Worm (Caenorhabditis elegans): Measurements from ENCODE around the gene F29B9.8.

Gene F29B9.8

ce11 chrIV:4674322-4674721 is 26.8 kb downstream of the F29B9.8 start:
- TF ChIP-seq nhr-10 (tag; optimal IDR thresholded peaks at IDR 0.05) (no peak), nhr-237 (tag; optimal IDR thresholded peaks at IDR 0.05) (no peak), mes-2 (tag; optimal IDR thresholded peaks at IDR 0.05; ENCODE audit: poor library complexity, severe bottlenecking) (no peak), F10B5.3 (tag; optimal IDR thresholded peaks at IDR 0.05) (no peak), ces-1 (GFP tag; optimal IDR thresholded peaks at IDR 0.05) (no peak), tag-97 (GFP tag; IDR thresholded peaks at IDR 0.05) (no peak), php-3 (GFP tag; IDR thresholded peaks at IDR 0.05) (no peak), dmd-9 (GFP tag; IDR thresholded peaks at IDR 0.05) (no peak), lin-38 (GFP tag; IDR thresholded peaks at IDR 0.05) (no peak), lsy-2 (tag; optimal IDR thresholded peaks at IDR 0.05) (no peak), hlh-30 (tag; optimal IDR thresholded peaks at IDR 0.05; ENCODE audit: insufficient read depth) (no peak), hlh-11 (tag; optimal IDR thresholded peaks at IDR 0.05) (no peak), egl-27 (tag; optimal IDR thresholded peaks at IDR 0.05) (no peak), nhr-42 (GFP tag; IDR thresholded peaks at IDR 0.05) (no peak), daf-12 (tag; optimal IDR thresholded peaks at IDR 0.05) (no peak), mep-1 (tag; optimal IDR thresholded peaks at IDR 0.05) (no peak), ceh-82 (tag; optimal IDR thresholded peaks at IDR 0.05) (no peak)

ce11 chrIV:4678718-4679117 is 31.2 kb downstream of the F29B9.8 start, which contains the start of gene kin-36:
Gene kin-36 (plus strand): TSS chrIV:4679018.
- no peak for TF ChIP-seq ceh-28 (tag; optimal IDR thresholded peaks at IDR 0.05)
- TF ChIP-seq ZK337.2 (GFP tag; IDR thresholded peaks at IDR 0.05) = no peak
- TF ChIP-seq lin-15B (tag; optimal IDR thresholded peaks at IDR 0.05) = no peak
- no peak for TF ChIP-seq F26F4.8 (GFP tag; conservative IDR thresholded peaks at IDR 0.05)
- no peak for TF ChIP-seq tra-1 (GFP tag; IDR thresholded peaks at IDR 0.05)
- TF ChIP-seq dve-1 (tag; optimal IDR thresholded peaks at IDR 0.05; ENCODE audit: insufficient read depth) = no peak
- TF ChIP-seq F10B5.3 (tag; optimal IDR thresholded peaks at IDR 0.05) = no peak
- no peak for TF ChIP-seq jun-1 (tag; optimal IDR thresholded peaks at IDR 0.05)
- TF ChIP-seq nhr-11 (tag; optimal IDR thresholded peaks at IDR 0.05) = no peak
- TF ChIP-seq gei-8 (GFP tag; optimal IDR thresholded peaks at IDR 0.05) = no peak
- no peak for TF ChIP-seq ZK546.5 (tag; optimal IDR thresholded peaks at IDR 0.05)
- TF ChIP-seq ctbp-1 (GFP tag; IDR thresholded peaks at IDR 0.05) = no peak
- TF ChIP-seq dmd-9 (GFP tag; IDR thresholded peaks at IDR 0.05) = no peak
- TF ChIP-seq dpl-1 (GFP tag; optimal IDR thresholded peaks at IDR 0.05) = no peak
- no peak for TF ChIP-seq ceh-82 (tag; optimal IDR thresholded peaks at IDR 0.05)
- no peak for TF ChIP-seq nhr-6 (tag; optimal IDR thresholded peaks at IDR 0.05)
- TF ChIP-seq D1046.2 (GFP tag; IDR thresholded peaks at IDR 0.05) = no peak
- TF ChIP-seq T26A8.4 (GFP tag; IDR thresholded peaks at IDR 0.05) = no peak
- TF ChIP-seq rbr-2 (tag; optimal IDR thresholded peaks at IDR 0.05) = no peak

DNA sequence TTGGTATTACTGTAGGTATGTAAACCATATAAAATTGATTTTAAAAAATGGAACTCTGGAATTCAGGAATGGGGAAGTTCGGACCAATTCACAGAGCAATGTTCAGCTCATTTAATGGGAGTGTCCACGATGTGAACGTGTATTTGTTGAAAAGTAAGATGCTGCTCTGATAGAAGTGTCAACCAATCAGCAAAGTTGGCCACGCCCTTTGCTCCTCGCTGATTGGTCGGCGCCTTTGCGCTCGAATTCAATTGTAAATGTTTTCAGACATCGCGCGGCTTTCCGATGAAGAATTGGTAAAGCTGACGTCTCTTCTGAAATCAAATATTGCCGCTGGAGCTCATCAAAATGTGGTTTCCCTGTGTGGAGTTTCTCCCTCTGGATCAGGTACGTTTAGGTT is 35.7 kb downstream of the F29B9.8 start:
- TF ChIP-seq daf-8 (GFP tag; IDR thresholded peaks at IDR 0.05) (no peak), D1046.2 (GFP tag; IDR thresholded peaks at IDR 0.05) (no peak), nhr-25 (tag; optimal IDR thresholded peaks at IDR 0.05; ENCODE audit: borderline replicate concordance, insufficient read depth) (no peak), lin-38 (GFP tag; IDR thresholded peaks at IDR 0.05) (no peak), zag-1 (tag; optimal IDR thresholded peaks at IDR 0.05) (no peak), daf-19 (GFP tag; conservative IDR thresholded peaks at IDR 0.05) (no peak), ceh-82 (tag; optimal IDR thresholded peaks at IDR 0.05) (no peak), snpc-4 (tag; optimal IDR thresholded peaks at IDR 0.05) (no peak), F10B5.3 (tag; optimal IDR thresholded peaks at IDR 0.05) (no peak)
